Worm (Caenorhabditis elegans) whole organism, L2 larva: ENCODE measurements around the gene sru-12.

ENCODE experiments used
- R02D3.7 ChIP-seq: fragments of 150-350 bp; optimal IDR thresholded peaks from 2 replicates; lab custom pipeline; 2014; ENCODE audit warnings: missing biosample characterization, missing genetic modification characterization
- alr-1 ChIP-seq: fragments of 150-350 bp; optimal IDR thresholded peaks from 2 replicates; lab custom pipeline; 2014; ENCODE audit warnings: missing biosample characterization, missing genetic modification characterization
- ama-1 ChIP-seq: fragments of 150-350 bp; optimal IDR thresholded peaks from 2 replicates; lab custom pipeline; 2018; ENCODE audit warnings: inconsistent platforms
- blmp-1 ChIP-seq: sonication (generic microtip); optimal IDR thresholded peaks from 2 replicates; lab custom pipeline; 2017; ENCODE audit warnings: missing genetic modification characterization, mild to moderate bottlenecking, missing compliant biosample characterization, antibody characterized with exemption, moderate library complexity; ENCODE audit not compliant: insufficient read depth
- ceh-82 ChIP-seq: fragments of 150-350 bp; optimal IDR thresholded peaks from 2 replicates; lab custom pipeline; 2014; ENCODE audit warnings: missing biosample characterization, missing genetic modification characterization
- elt-1 ChIP-seq: fragments of 150-350 bp; optimal IDR thresholded peaks from 2 replicates; lab custom pipeline; 2014; ENCODE audit warnings: missing biosample characterization, missing genetic modification characterization
- gmeb-1 ChIP-seq: fragments of 150-350 bp; optimal IDR thresholded peaks from 2 replicates; lab custom pipeline; 2014; ENCODE audit warnings: missing biosample characterization, missing genetic modification characterization
- lin-13 ChIP-seq: fragments of 150-350 bp; optimal IDR thresholded peaks from 2 replicates; lab custom pipeline; 2014; ENCODE audit warnings: missing biosample characterization, missing genetic modification reagents, missing genetic modification characterization
- lsy-2 ChIP-seq, 2 experiments: fragments of 150-350 bp in 1 of 2; sonication (generic microtip) in 1 of 2; optimal IDR thresholded peaks; 2 replicates each; lab custom pipeline; 2014 to 2017; ENCODE audit warnings: missing biosample characterization in 2 of 2, missing genetic modification characterization in 2 of 2
- mab-5 ChIP-seq: fragments of 150-350 bp; optimal IDR thresholded peaks from 2 replicates; lab custom pipeline; 2014; ENCODE audit warnings: missing biosample characterization, missing genetic modification characterization
- mbf-1 ChIP-seq: sonication (generic microtip); optimal IDR thresholded peaks from 2 replicates; lab custom pipeline; 2017; ENCODE audit warnings: missing biosample characterization, missing genetic modification characterization
- mdl-1 ChIP-seq, 2 experiments: fragments of 150-350 bp in 1 of 2; sonication (generic microtip) in 1 of 2; optimal IDR thresholded peaks; 2 replicates each; lab custom pipeline; 2017; ENCODE audit warnings: missing biosample characterization in 2 of 2, missing genetic modification characterization in 2 of 2
- nhr-11 ChIP-seq: fragments of 150-350 bp; optimal IDR thresholded peaks from 2 replicates; lab custom pipeline; 2014; ENCODE audit warnings: missing biosample characterization, missing genetic modification characterization
- nhr-21 ChIP-seq: fragments of 150-350 bp; optimal IDR thresholded peaks from 2 replicates; lab custom pipeline; 2014; ENCODE audit warnings: missing biosample characterization, missing genetic modification characterization
- nhr-6 ChIP-seq: fragments of 150-350 bp; optimal IDR thresholded peaks from 2 replicates; lab custom pipeline; 2014; ENCODE audit warnings: missing biosample characterization, missing genetic modification characterization
- nhr-77 ChIP-seq: fragments of 150-350 bp; optimal IDR thresholded peaks from 2 replicates; lab custom pipeline; 2014; ENCODE audit warnings: missing biosample characterization, missing genetic modification characterization
- skn-1 ChIP-seq: sonication (generic microtip); optimal IDR thresholded peaks from 2 replicates; lab custom pipeline; 2017; ENCODE audit warnings: missing biosample characterization, missing genetic modification characterization
- sma-3 ChIP-seq: sonication (generic microtip); optimal IDR thresholded peaks from 2 replicates; lab custom pipeline; 2016; ENCODE audit warnings: missing genetic modification reagents, missing genetic modification characterization, missing compliant biosample characterization
- sma-9 ChIP-seq, 2 experiments: fragments of 150-350 bp in 1 of 2; sonication (generic microtip) in 1 of 2; optimal IDR thresholded peaks; 2 replicates each; lab custom pipeline; 2014 to 2016; ENCODE audit warnings: missing genetic modification characterization in 2 of 2, mild to moderate bottlenecking in 1 of 2, missing biosample characterization in 1 of 2, missing compliant biosample characterization in 1 of 2, missing genetic modification reagents in 1 of 2, moderate library complexity in 1 of 2
- unc-39 ChIP-seq: fragments of 150-350 bp; optimal IDR thresholded peaks from 2 replicates; lab custom pipeline; 2014; ENCODE audit warnings: missing biosample characterization, missing genetic modification characterization
- zag-1 ChIP-seq: fragments of 150-350 bp; optimal IDR thresholded peaks from 2 replicates; lab custom pipeline; 2014; ENCODE audit warnings: missing biosample characterization, missing genetic modification characterization
- ztf-1 ChIP-seq: fragments of 200-800 bp; sonication (Bioruptor generic); conservative IDR thresholded peaks from 2 replicates; pipeline ENCODE4 v1.3.6; 2022; ENCODE audit warnings: missing genetic modification characterization, missing compliant biosample characterization

The sru-12 gene

ce11 chrIV:13626469-13626868 lies 43.5 kb downstream of the sru-12 start, which contains the start of gene sru-21:
Gene sru-21 (plus strand): TSS chrIV:13626769.
- TF ChIP-seq mbf-1 (no peak), ztf-1 (GFP tag; lab: Robert Waterston, UW) (no peak), gmeb-1 (no peak)

ce11 chrIV:13632613-13633012 lies 49.6 kb downstream of the sru-12 start:
- TF ChIP-seq sma-9 (GFP tag; optimal IDR thresholded peaks at IDR 0.05; lab: Kevin White, UChicago), result no peak
- TF ChIP-seq sma-9 (tag; optimal IDR thresholded peaks at IDR 0.05; lab: Kevin White, UChicago), result no peak
- no peak for TF ChIP-seq skn-1 (tag; lab: Kevin White, UChicago)
- TF ChIP-seq elt-1 (tag; lab: Kevin White, UChicago), result no peak
- TF ChIP-seq ama-1 (lab: Kevin White, UChicago), result no peak
- TF ChIP-seq ceh-82, result no peak
- TF ChIP-seq nhr-11 (tag; lab: Kevin White, UChicago), result no peak

- TF ChIP-seq blmp-1 (tag; lab: Kevin White, UChicago) (no peak), zag-1 (tag; lab: Kevin White, UChicago) (no peak), lsy-2 (tag; optimal IDR thresholded peaks at IDR 0.05; lab: Kevin White, UChicago) (no peak), nhr-77 (tag; lab: Kevin White, UChicago) (no peak), R02D3.7 (tag; lab: Kevin White, UChicago) (no peak), nhr-6 (no peak), ama-1 (lab: Kevin White, UChicago) (no peak), nhr-21 (no peak), unc-39 (tag; lab: Kevin White, UChicago) (no peak), alr-1 (tag; lab: Kevin White, UChicago) (no peak), mab-5 (tag; lab: Kevin White, UChicago) (no peak), mdl-1 (tag; optimal IDR thresholded peaks at IDR 0.05; lab: Kevin White, UChicago) (no peak), sma-3 (GFP tag; lab: Kevin White, UChicago) (no peak), lin-13 (no peak)
Observed at ce11 chrIV:13633165-13633564, 50.2 kb downstream of the sru-12 start, which contains the start of gene fbxa-98. Gene fbxa-98 (plus strand): TSS chrIV:13633407.
